Fruit fly (Drosophila melanogaster): Measurements from ENCODE around the gene Jon66Cii.
A peak's percentile ranks its signal among the peaks of the same experiment; 100 is the strongest.

dm6 chr3L:8440079-8440478, 46.6 kb upstream of the Jon66Cii start:
- TF ChIP-seq CG16779 (tag; optimal IDR thresholded peaks at IDR 0.05) (no peak), eg (GFP tag; IDR thresholded peaks at IDR 0.05) (no peak), Ets21C (GFP tag; optimal IDR thresholded peaks at IDR 0.05) (no peak), CG10631 (GFP tag; optimal IDR thresholded peaks at IDR 0.05) (peak; percentile 20), Sox102F (GFP tag; optimal IDR thresholded peaks at IDR 0.05) (no peak), Hr39 (GFP tag; optimal IDR thresholded peaks at IDR 0.05) (no peak), CG7368 (GFP tag; optimal IDR thresholded peaks at IDR 0.05) (no peak), CG6854 (GFP tag; optimal IDR thresholded peaks at IDR 0.05) (no peak), Smox (GFP tag; optimal IDR thresholded peaks at IDR 0.05) (no peak), esn (GFP tag; optimal IDR thresholded peaks at IDR 0.05) (no peak), Blimp-1 (GFP tag; optimal IDR thresholded peaks at IDR 0.05) (no peak), CG6808 (GFP tag; optimal IDR thresholded peaks at IDR 0.05) (no peak), dac (GFP tag; optimal IDR thresholded peaks at IDR 0.05) (no peak)
